Fruit fly (Drosophila melanogaster): ENCODE measurements around the gene feo.

feo gene

dm6 chrX:10840892-10841564, 13.6 kb downstream of the feo start:
- no peak for TF ChIP-seq CG6808 (GFP tag; optimal IDR thresholded peaks at IDR 0.05)
- TF ChIP-seq svp (GFP tag): peak; percentile 26
- TF ChIP-seq Sox14 (GFP tag; optimal IDR thresholded peaks at IDR 0.05): no peak
- TF ChIP-seq fkh (GFP tag; optimal IDR thresholded peaks at IDR 0.05): peak; percentile 42
- no peak for TF ChIP-seq CG31627 (GFP tag; optimal IDR thresholded peaks at IDR 0.05)
- TF ChIP-seq CG6163 (GFP tag; IDR thresholded peaks at IDR 0.05): no peak

DNA sequence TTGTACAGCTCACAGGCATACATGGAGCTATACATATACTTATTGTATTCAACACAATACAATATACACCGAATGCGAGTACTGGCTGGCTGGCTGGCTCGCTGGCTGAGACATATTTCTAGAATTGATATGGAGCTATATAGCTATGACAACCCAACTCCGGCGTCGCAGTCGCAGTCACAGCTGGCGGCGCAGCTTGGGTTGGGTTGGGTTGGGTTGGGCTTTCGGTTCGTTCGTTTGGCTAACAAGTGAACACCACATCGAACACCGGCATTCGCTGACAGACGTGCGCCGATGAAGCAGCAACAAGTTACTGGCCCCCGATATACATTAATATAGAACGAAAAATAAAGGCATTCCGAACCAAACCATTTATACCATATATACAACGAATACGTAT, 15.7 kb downstream of the feo start, which contains the start of gene CG15210:
Gene CG15210, plus strand, starts transcription at position 269 of the 400 bp plus-strand sequence.
- TF ChIP-seq Eip78C (GFP tag) (peak; percentile 29), CG34406 (GFP tag; optimal IDR thresholded peaks at IDR 0.05) (no peak), CG6808 (GFP tag; optimal IDR thresholded peaks at IDR 0.05) (no peak), CG9139 (GFP tag; optimal IDR thresholded peaks at IDR 0.05) (no peak), CG11902 (GFP tag; optimal IDR thresholded peaks at IDR 0.05) (no peak), fkh (GFP tag; optimal IDR thresholded peaks at IDR 0.05) (peak; percentile 27), CG15336 (GFP tag; IDR thresholded peaks at IDR 0.05) (no peak), Hr39 (GFP tag; optimal IDR thresholded peaks at IDR 0.05) (no peak), svp (GFP tag) (peak; percentile 53), CG16779 (tag; optimal IDR thresholded peaks at IDR 0.05) (no peak), CG7368 (GFP tag; optimal IDR thresholded peaks at IDR 0.05) (no peak), CG4318 (GFP tag; optimal IDR thresholded peaks at IDR 0.05) (no peak), dac (GFP tag; optimal IDR thresholded peaks at IDR 0.05) (no peak), Met (GFP tag; optimal IDR thresholded peaks at IDR 0.05) (no peak), cyc (GFP tag; optimal IDR thresholded peaks at IDR 0.05) (no peak), CG8319 (GFP tag; optimal IDR thresholded peaks at IDR 0.05) (no peak)

DNA sequence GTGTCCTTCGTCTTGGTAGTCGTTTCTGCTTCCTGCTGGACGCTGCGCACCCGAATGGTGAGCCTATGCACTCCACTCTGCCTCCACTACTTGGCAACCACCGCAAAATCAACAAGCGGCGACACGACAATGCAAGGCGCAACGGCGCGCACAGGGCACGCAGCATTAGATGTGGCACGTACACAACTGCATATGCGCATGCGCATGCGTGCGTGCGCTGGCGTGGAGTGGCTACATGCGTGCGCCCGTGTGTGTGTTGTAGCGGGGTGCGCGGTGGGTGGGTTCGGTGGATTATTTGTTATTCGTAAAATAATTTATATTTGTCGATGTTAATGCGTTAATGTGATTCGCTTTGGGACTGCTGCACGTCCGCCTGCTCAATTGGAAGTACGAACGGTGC, 19.0 kb downstream of the feo start:
- TF ChIP-seq acj6 (GFP tag; optimal IDR thresholded peaks at IDR 0.05) (no peak), CG10631 (GFP tag; optimal IDR thresholded peaks at IDR 0.05) (no peak), ss (GFP tag; optimal IDR thresholded peaks at IDR 0.05) (no peak), cyc (GFP tag; optimal IDR thresholded peaks at IDR 0.05) (no peak), Hr4 (GFP tag; optimal IDR thresholded peaks at IDR 0.05) (no peak), Lpt (GFP tag; optimal IDR thresholded peaks at IDR 0.05) (no peak), CG32006 (GFP tag; optimal IDR thresholded peaks at IDR 0.05) (no peak)

dm6 chrX:10832369-10832768, 22.3 kb downstream of the feo start:
- TF ChIP-seq OdsH (GFP tag; optimal IDR thresholded peaks at IDR 0.05) (peak; percentile 33), Sox14 (GFP tag; optimal IDR thresholded peaks at IDR 0.05) (peak; percentile 23), Ets21C (GFP tag; optimal IDR thresholded peaks at IDR 0.05) (no peak), Lpt (GFP tag; optimal IDR thresholded peaks at IDR 0.05) (no peak), dac (GFP tag; optimal IDR thresholded peaks at IDR 0.05) (no peak), esn (GFP tag; optimal IDR thresholded peaks at IDR 0.05) (peak; percentile 64), Hr4 (GFP tag; optimal IDR thresholded peaks at IDR 0.05) (no peak), Smox (GFP tag; optimal IDR thresholded peaks at IDR 0.05) (no peak), CG31627 (GFP tag; optimal IDR thresholded peaks at IDR 0.05) (peak; percentile 76), CG6792 (GFP tag; optimal IDR thresholded peaks at IDR 0.05) (peak; percentile 26), Eip75B (GFP tag; optimal IDR thresholded peaks at IDR 0.05) (peak; percentile 4), acj6 (GFP tag; optimal IDR thresholded peaks at IDR 0.05) (peak; percentile 43), CG16779 (tag; optimal IDR thresholded peaks at IDR 0.05) (no peak), CG15336 (GFP tag; IDR thresholded peaks at IDR 0.05) (no peak), cyc (GFP tag; optimal IDR thresholded peaks at IDR 0.05) (peak; percentile 71), CG6276 (GFP tag; optimal IDR thresholded peaks at IDR 0.05) (no peak), fd85E (GFP tag; optimal IDR thresholded peaks at IDR 0.05) (no peak), Sox102F (GFP tag; optimal IDR thresholded peaks at IDR 0.05) (peak; percentile 12), fkh (GFP tag; optimal IDR thresholded peaks at IDR 0.05) (peak; percentile 45), CG3919 (GFP tag; optimal IDR thresholded peaks at IDR 0.05) (peak; percentile 41), net (GFP tag; optimal IDR thresholded peaks at IDR 0.05) (no peak), CG34406 (GFP tag; optimal IDR thresholded peaks at IDR 0.05) (no peak), CG1621 (tag; optimal IDR thresholded peaks at IDR 0.05) (no peak), CG8632 (GFP tag; optimal IDR thresholded peaks at IDR 0.05) (no peak), Hr39 (GFP tag; optimal IDR thresholded peaks at IDR 0.05) (peak; percentile 64), lz (GFP tag; optimal IDR thresholded peaks at IDR 0.05) (peak; percentile 72), Ets96B (tag; optimal IDR thresholded peaks at IDR 0.05) (no peak), CG6808 (GFP tag; optimal IDR thresholded peaks at IDR 0.05) (no peak), Eip93F (GFP tag; optimal IDR thresholded peaks at IDR 0.05) (no peak), Hr38 (GFP tag; optimal IDR thresholded peaks at IDR 0.05) (no peak), CG9139 (GFP tag; optimal IDR thresholded peaks at IDR 0.05) (no peak), pdm3 (GFP tag; optimal IDR thresholded peaks at IDR 0.05) (peak; percentile 56), ss (GFP tag; optimal IDR thresholded peaks at IDR 0.05) (no peak), Met (GFP tag; optimal IDR thresholded peaks at IDR 0.05) (peak; percentile 49), CG32006 (GFP tag; optimal IDR thresholded peaks at IDR 0.05) (no peak)

Measured in whole organism, prepupa.